Fruit fly (Drosophila melanogaster) whole organism, pupa: ENCODE results near the gene lap.

Source experiments
- CG15710 ChIP-seq: fragments of 200-800 bp; sonication (Bioruptor generic); optimal IDR thresholded peaks from 2 replicates; lab custom pipeline; 2018; ENCODE audit warnings: missing biosample characterization, mild to moderate bottlenecking, missing genetic modification characterization, moderate library complexity
- CG4496 ChIP-seq: fragments of 200-800 bp; sonication (Bioruptor generic); IDR thresholded peaks from 3 replicates; pipeline ENCODE4 v1.3.6; 2022; ENCODE audit warnings: missing biosample characterization, missing genetic modification characterization
- CG8301 ChIP-seq: fragments of 200-800 bp; sonication (Bioruptor generic); optimal IDR thresholded peaks from 2 replicates; lab custom pipeline; 2018; ENCODE audit warnings: missing biosample characterization, mild to moderate bottlenecking, missing genetic modification characterization
- D1 ChIP-seq: fragments of 200-800 bp; sonication (Bioruptor generic); optimal IDR thresholded peaks from 2 replicates; lab custom pipeline; 2018; ENCODE audit warnings: missing biosample characterization, mild to moderate bottlenecking, missing genetic modification characterization, moderate library complexity
- fd96Ca ChIP-seq: fragments of 200-800 bp; sonication (Bioruptor generic); IDR thresholded peaks from 3 replicates; pipeline ENCODE4 v1.3.6; 2022; ENCODE audit warnings: missing biosample characterization, missing genetic modification characterization
- gl ChIP-seq: fragments of 200-800 bp; sonication (Bioruptor generic); optimal IDR thresholded peaks from 2 replicates; lab custom pipeline; 2018; ENCODE audit warnings: missing biosample characterization, mild to moderate bottlenecking, missing genetic modification characterization

dm6 chr3R:7223972-7224464, 37.2 kb downstream of the lap start, which contains the start of gene thw:
- TF ChIP-seq gl (tag; lab: Kevin White, UChicago) (no peak), fd96Ca (GFP tag; lab: Robert Waterston, UW) (no peak), CG15710 (tag; lab: Kevin White, UChicago) (no peak), CG4496 (GFP tag; lab: Robert Waterston, UW) (no peak), D1 (no peak), CG8301 (tag; lab: Kevin White, UChicago) (no peak)
